Worm (Caenorhabditis elegans): Measurements from ENCODE around the gene ire-1.

DNA sequence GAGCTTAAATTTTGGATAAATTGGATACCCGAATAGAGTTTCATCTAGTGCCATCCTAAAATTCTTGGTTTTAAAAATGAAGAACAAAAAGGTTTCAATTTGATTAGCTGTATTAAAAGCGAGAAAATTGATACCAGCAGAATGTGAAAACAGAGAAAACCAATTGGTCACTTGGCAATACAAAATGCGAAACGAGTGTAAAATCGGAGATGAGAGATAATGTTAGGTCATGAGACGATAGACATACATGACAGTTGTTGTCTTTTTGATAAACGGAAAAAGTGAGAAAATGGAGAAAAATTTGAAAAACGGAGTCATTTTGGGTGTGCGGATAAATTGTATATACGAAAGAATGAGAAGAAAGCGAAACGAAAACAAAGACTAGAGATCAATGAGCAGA is 19.7 kb downstream of the ire-1 start, which contains the start of gene sfxn-5:
- TF ChIP-seq flt-1 (GFP tag; IDR thresholded peaks at IDR 0.05) = no peak
- TF ChIP-seq cog-1 (tag; optimal IDR thresholded peaks at IDR 0.05) = no peak
- no peak for TF ChIP-seq tab-1 (GFP tag; IDR thresholded peaks at IDR 0.05)
- no peak for TF ChIP-seq med-1 (GFP tag; optimal IDR thresholded peaks at IDR 0.05; ENCODE audit: insufficient read depth)
- no peak for TF ChIP-seq klf-2 (GFP tag; conservative IDR thresholded peaks at IDR 0.05)
- TF ChIP-seq ztf-23 (GFP tag; IDR thresholded peaks at IDR 0.05) = no peak

Data from whole organism, midembryonic.